Fruit fly (Drosophila melanogaster) whole organism, adult: ENCODE results near the gene CG31459.

Experiments
- CG11617 ChIP-seq: fragments of 200-800 bp; sonication (Bioruptor generic); optimal IDR thresholded peaks from 2 replicates; lab custom pipeline; 2017; ENCODE audit warnings: mild to moderate bottlenecking, missing biosample characterization, missing genetic modification reagents, missing genetic modification characterization
- CG12768 ChIP-seq: fragments of 200-800 bp; sonication (Bioruptor generic); optimal IDR thresholded peaks from 2 replicates; lab custom pipeline; 2017; ENCODE audit warnings: missing biosample characterization, missing genetic modification characterization, mild to moderate bottlenecking, moderate library complexity, missing genetic modification reagents
- CG1620 ChIP-seq: fragments of 200-800 bp; sonication (Bioruptor generic); optimal IDR thresholded peaks from 2 replicates; lab custom pipeline; 2016; ENCODE audit warnings: missing biosample characterization, missing genetic modification characterization
- CG5204 ChIP-seq: fragments of 200-800 bp; sonication (Bioruptor generic); optimal IDR thresholded peaks from 2 replicates; lab custom pipeline; 2016; ENCODE audit warnings: missing biosample characterization, missing genetic modification characterization
- CG7045 ChIP-seq: fragments of 200-800 bp; sonication (Bioruptor generic); optimal IDR thresholded peaks from 2 replicates; lab custom pipeline; 2017; ENCODE audit warnings: missing biosample characterization, mild to moderate bottlenecking, missing genetic modification characterization
- CG7101 ChIP-seq: fragments of 200-800 bp; sonication (Bioruptor generic); optimal IDR thresholded peaks from 2 replicates; lab custom pipeline; 2018; ENCODE audit warnings: missing biosample characterization, mild to moderate bottlenecking, missing genetic modification characterization, moderate library complexity
- Clk ChIP-seq: fragments of 200-800 bp; sonication (Bioruptor generic); optimal IDR thresholded peaks from 2 replicates; lab custom pipeline; 2017; ENCODE audit warnings: missing biosample characterization, missing genetic modification characterization
- Hr96 ChIP-seq: fragments of 200-800 bp; sonication (Bioruptor generic); optimal IDR thresholded peaks from 2 replicates; lab custom pipeline; 2016; ENCODE audit warnings: missing biosample characterization, missing genetic modification characterization
- Mnt ChIP-seq: fragments of 200-800 bp; sonication (Bioruptor generic); optimal IDR thresholded peaks from 2 replicates; lab custom pipeline; 2016; ENCODE audit warnings: missing biosample characterization, mild to moderate bottlenecking, missing genetic modification characterization
- bab1 ChIP-seq: fragments of 200-800 bp; sonication (Bioruptor generic); optimal IDR thresholded peaks from 3 replicates; lab custom pipeline; 2019; ENCODE audit warnings: missing biosample characterization, mild to moderate bottlenecking, missing genetic modification characterization, moderate library complexity
- cnc ChIP-seq, 2 experiments: fragments of >200 bp; optimal IDR thresholded peaks; 2 replicates each; lab custom pipeline; 2017
- kay ChIP-seq: fragments of 200-800 bp; sonication (Bioruptor generic); peaks from one replicate; lab custom pipeline; 2016; ENCODE audit warnings: missing biosample characterization, missing genetic modification characterization, borderline replicate concordance
- pad ChIP-seq: fragments of 200-800 bp; sonication (Bioruptor generic); optimal IDR thresholded peaks from 3 replicates; lab custom pipeline; 2017; ENCODE audit warnings: missing biosample characterization, missing genetic modification characterization, mild to moderate bottlenecking, moderate library complexity, missing genetic modification reagents
- tj ChIP-seq: fragments of 200-800 bp; sonication (Bioruptor generic); optimal IDR thresholded peaks from 3 replicates; lab custom pipeline; 2017; ENCODE audit warnings: missing biosample characterization, mild to moderate bottlenecking, missing genetic modification characterization, moderate library complexity

DNA sequence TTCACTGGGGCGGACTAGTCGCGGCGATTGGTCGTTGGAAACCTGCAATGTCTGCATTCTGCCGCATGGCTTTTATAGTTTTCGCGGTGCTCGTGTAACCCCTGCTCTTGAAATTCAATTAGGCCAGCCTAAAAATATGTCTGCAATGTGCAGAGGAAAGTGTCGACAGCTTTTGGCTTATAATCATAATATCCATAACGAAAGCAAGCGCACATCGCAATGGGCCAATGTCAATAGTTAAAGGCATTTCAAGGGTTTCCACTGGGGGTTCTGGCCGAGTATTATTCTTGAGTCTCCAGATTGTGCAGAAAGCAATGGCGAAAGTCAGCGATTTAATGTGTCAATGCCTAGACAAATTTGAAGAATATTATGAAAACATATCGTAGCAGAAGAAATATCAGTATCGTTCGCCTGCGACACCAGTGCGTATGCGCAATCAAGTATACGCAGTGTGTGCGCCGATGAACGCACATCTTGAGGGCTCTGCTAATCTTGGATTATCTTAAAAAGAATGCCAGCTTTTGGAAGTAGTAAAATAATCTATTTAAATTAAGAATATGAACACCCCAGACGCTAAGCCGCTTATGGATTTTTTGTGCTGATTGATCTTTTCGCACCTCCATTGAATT is 47.6 kb downstream of the CG31459 start, which contains the start of gene ninaE:
- TF ChIP-seq tj (no peak), Mnt (no peak), CG12768 (GFP tag; lab: Kevin White, UChicago) (no peak), Clk (GFP tag; lab: Kevin White, UChicago) (no peak), kay (GFP tag; lab: Kevin White, UChicago) (no peak), bab1 (GFP tag; lab: Kevin White, UChicago) (no peak), Hr96 (GFP tag; lab: Kevin White, UChicago) (no peak), cnc (optimal IDR thresholded peaks at IDR 0.05; lab: Kevin White, UChicago) (no peak), CG7045 (GFP tag; lab: Kevin White, UChicago) (no peak), CG5204 (GFP tag; lab: Kevin White, UChicago) (no peak), CG7101 (tag; lab: Kevin White, UChicago) (no peak), CG1620 (GFP tag; lab: Kevin White, UChicago) (no peak), pad (GFP tag; lab: Kevin White, UChicago) (no peak), CG11617 (GFP tag; lab: Kevin White, UChicago) (no peak)
